Fruit fly (Drosophila melanogaster): ENCODE measurements around the gene Elba1.

- no peak for TF ChIP-seq ttk (optimal IDR thresholded peaks at IDR 0.05)
- TF ChIP-seq h (optimal IDR thresholded peaks at IDR 0.05): no peak
- no peak for TF ChIP-seq Myc (optimal IDR thresholded peaks at IDR 0.05)
- no peak for TF ChIP-seq insv (optimal IDR thresholded peaks at IDR 0.05)
Observed at dm6 chr2L:4650752-4651453, 33.4 kb downstream of the Elba1 start, which contains the start of gene CG3355.
